Worm (Caenorhabditis elegans): ENCODE results near the gene frh-1.

The frh-1 gene

DNA sequence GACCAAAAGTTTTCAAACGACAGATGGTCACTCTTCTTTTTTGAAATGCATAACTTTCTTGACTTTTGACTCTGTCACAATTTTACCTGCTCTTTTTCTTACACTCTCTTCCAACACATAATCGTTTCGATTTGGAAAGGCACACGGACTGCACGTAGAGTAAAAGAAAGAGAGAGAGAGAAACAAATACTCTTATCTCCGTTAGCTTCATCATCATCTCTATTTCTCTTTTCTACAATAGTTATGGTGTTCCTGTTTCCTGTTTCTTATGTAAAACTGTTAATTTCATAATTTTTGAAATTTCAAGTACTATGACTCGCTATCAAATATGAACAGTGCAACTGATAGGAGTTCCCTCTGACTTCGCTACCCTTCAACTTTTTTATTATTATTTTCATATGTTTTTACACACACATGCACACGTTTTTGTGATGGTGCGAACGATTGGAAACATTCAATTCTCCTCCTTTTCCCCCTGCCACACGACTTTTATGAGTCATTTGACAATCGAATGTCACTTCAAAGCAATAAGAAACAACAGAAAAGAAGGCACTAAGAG is 13.0 kb downstream of the frh-1 start (continued):
- TF ChIP-seq nhr-76 (tag; optimal IDR thresholded peaks at IDR 0.05): no peak
- TF ChIP-seq ceh-32 (tag; optimal IDR thresholded peaks at IDR 0.05; ENCODE audit: poor library complexity): no peak
- TF ChIP-seq F37D6.2 (tag; optimal IDR thresholded peaks at IDR 0.05): no peak
- TF ChIP-seq zfp-2 (tag; optimal IDR thresholded peaks at IDR 0.05): no peak
- peak; percentile 83 for TF ChIP-seq php-3 (GFP tag; IDR thresholded peaks at IDR 0.05)
- TF ChIP-seq egl-27 (tag; optimal IDR thresholded peaks at IDR 0.05): no peak
- 0 out of 2 replicates have a peak, but pooled peaks have one; percentile 39 for TF ChIP-seq nhr-41 (GFP tag; IDR thresholded peaks at IDR 0.05)
- TF ChIP-seq unc-62 (GFP tag; optimal IDR thresholded peaks at IDR 0.05 in 1 of 2): no peak
- no peak for TF ChIP-seq unc-62 (tag; optimal IDR thresholded peaks at IDR 0.05)
- peak; percentile 61 for TF ChIP-seq nhr-48 (tag; optimal IDR thresholded peaks at IDR 0.05)
- peak; percentile 95 for TF ChIP-seq nhr-77 (tag; optimal IDR thresholded peaks at IDR 0.05)
- TF ChIP-seq dmd-8 (GFP tag; IDR thresholded peaks at IDR 0.05): no peak
- peak; percentile 35 for TF ChIP-seq mep-1 (tag; optimal IDR thresholded peaks at IDR 0.05)
- no peak for TF ChIP-seq ZK337.2 (GFP tag; IDR thresholded peaks at IDR 0.05)
- no peak for TF ChIP-seq nhr-25 (tag; optimal IDR thresholded peaks at IDR 0.05; ENCODE audit: borderline replicate concordance, insufficient read depth)
- TF ChIP-seq lir-3 (tag; optimal IDR thresholded peaks at IDR 0.05): no peak
- no peak for TF ChIP-seq dmd-9 (GFP tag; IDR thresholded peaks at IDR 0.05)
- no peak for TF ChIP-seq unc-130 (GFP tag; optimal IDR thresholded peaks at IDR 0.05)
- TF ChIP-seq ceh-44 (GFP tag; IDR thresholded peaks at IDR 0.05): no peak
- TF ChIP-seq aha-1 (tag): peak; percentile 47
- TF ChIP-seq lin-39 (tag; optimal IDR thresholded peaks at IDR 0.05): no peak
- TF ChIP-seq nhr-28 (tag; optimal IDR thresholded peaks at IDR 0.05): peak; percentile 87
- TF ChIP-seq hmg-1.1 (GFP tag; IDR thresholded peaks at IDR 0.05): no peak
- no peak for TF ChIP-seq daf-8 (GFP tag; IDR thresholded peaks at IDR 0.05)
- no peak for TF ChIP-seq F49E8.2 (tag; optimal IDR thresholded peaks at IDR 0.05; ENCODE audit: borderline replicate concordance)
- TF ChIP-seq spr-3 (GFP tag; optimal IDR thresholded peaks at IDR 0.05): no peak
- TF ChIP-seq lsy-2 (tag; optimal IDR thresholded peaks at IDR 0.05): peak in 1 of 2 experiments; percentile 42
- no peak for TF ChIP-seq F44E2.7 (GFP tag; IDR thresholded peaks at IDR 0.05)
- TF ChIP-seq T26A8.4 (GFP tag; IDR thresholded peaks at IDR 0.05): no peak
- TF ChIP-seq zag-1 (tag; optimal IDR thresholded peaks at IDR 0.05): no peak
- no peak for TF ChIP-seq F26F4.8 (GFP tag; conservative IDR thresholded peaks at IDR 0.05)
- TF ChIP-seq snpc-4 (tag; optimal IDR thresholded peaks at IDR 0.05): no peak
- TF ChIP-seq pqm-1 (tag; optimal IDR thresholded peaks at IDR 0.05): peak; percentile 100
- TF ChIP-seq mdl-1 (tag; optimal IDR thresholded peaks at IDR 0.05): peak in 1 of 2 experiments; percentile 54
- TF ChIP-seq mes-2 (tag; optimal IDR thresholded peaks at IDR 0.05; ENCODE audit: poor library complexity, severe bottlenecking): peak; percentile 6
- TF ChIP-seq nhr-10 (tag; optimal IDR thresholded peaks at IDR 0.05): no peak
- no peak for TF ChIP-seq rbr-2 (tag; optimal IDR thresholded peaks at IDR 0.05)
- no peak for TF ChIP-seq madf-9 (GFP tag; conservative IDR thresholded peaks at IDR 0.05)

DNA sequence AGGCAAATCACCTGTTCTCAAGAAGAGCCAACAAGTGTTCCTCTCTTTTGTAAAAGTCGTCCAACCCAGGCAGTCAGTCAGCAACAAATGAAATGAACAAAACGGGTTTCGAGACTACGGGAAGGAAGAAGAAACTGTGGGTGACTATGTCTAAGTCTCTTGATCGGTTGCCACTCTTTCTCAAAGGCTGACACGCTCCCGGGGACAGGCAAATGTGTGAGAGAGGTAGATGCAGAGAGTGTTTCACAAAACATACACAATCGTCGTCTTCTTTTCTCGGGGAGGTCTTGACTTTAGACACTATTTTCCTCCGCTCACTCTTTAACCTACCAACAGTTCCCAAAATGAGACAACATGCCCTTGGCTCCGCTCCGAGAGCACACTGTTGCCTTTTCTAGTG is 13.9 kb downstream of the frh-1 start:
- TF ChIP-seq aha-1 (tag) (peak; percentile 77), lsy-2 (tag; optimal IDR thresholded peaks at IDR 0.05) (peak in 1 of 2 experiments; percentile 21), nhr-77 (tag; optimal IDR thresholded peaks at IDR 0.05) (peak; percentile 27), daf-16 (GFP tag; optimal IDR thresholded peaks at IDR 0.05) (no peak), daf-16 (tag; optimal IDR thresholded peaks at IDR 0.05) (peak; percentile 37), lin-29 (GFP tag; IDR thresholded peaks at IDR 0.05) (no peak), mdl-1 (tag; optimal IDR thresholded peaks at IDR 0.05) (peak in 1 of 2 experiments; percentile 65), ceh-20 (GFP tag; IDR thresholded peaks at IDR 0.05) (no peak), nhr-42 (GFP tag; IDR thresholded peaks at IDR 0.05) (no peak), zfp-2 (tag; optimal IDR thresholded peaks at IDR 0.05) (no peak), hlh-11 (tag; optimal IDR thresholded peaks at IDR 0.05) (peak; percentile 72), mes-2 (tag; optimal IDR thresholded peaks at IDR 0.05; ENCODE audit: poor library complexity, severe bottlenecking) (peak; percentile 62), tra-1 (GFP tag; IDR thresholded peaks at IDR 0.05) (0 out of 2 replicates have a peak, but pooled peaks have one; percentile 21), arid-1 (GFP tag; conservative IDR thresholded peaks at IDR 0.05) (no peak), hif-1 (tag; optimal IDR thresholded peaks at IDR 0.05) (peak in 1 of 2 experiments; percentile 7), nhr-102 (tag; optimal IDR thresholded peaks at IDR 0.05) (no peak), hmg-1.1 (GFP tag; IDR thresholded peaks at IDR 0.05) (peak; percentile 39; the same call in 1 of the 2 replicates), dmd-8 (GFP tag; IDR thresholded peaks at IDR 0.05) (peak; percentile 53; the same call in 1 of the 2 replicates), Y5F2A.4 (GFP tag; optimal IDR thresholded peaks at IDR 0.05) (no peak), mep-1 (tag; optimal IDR thresholded peaks at IDR 0.05) (peak; percentile 42), dve-1 (tag; optimal IDR thresholded peaks at IDR 0.05; ENCODE audit: insufficient read depth) (peak; percentile 26)
